In the genomic region with DNA sequence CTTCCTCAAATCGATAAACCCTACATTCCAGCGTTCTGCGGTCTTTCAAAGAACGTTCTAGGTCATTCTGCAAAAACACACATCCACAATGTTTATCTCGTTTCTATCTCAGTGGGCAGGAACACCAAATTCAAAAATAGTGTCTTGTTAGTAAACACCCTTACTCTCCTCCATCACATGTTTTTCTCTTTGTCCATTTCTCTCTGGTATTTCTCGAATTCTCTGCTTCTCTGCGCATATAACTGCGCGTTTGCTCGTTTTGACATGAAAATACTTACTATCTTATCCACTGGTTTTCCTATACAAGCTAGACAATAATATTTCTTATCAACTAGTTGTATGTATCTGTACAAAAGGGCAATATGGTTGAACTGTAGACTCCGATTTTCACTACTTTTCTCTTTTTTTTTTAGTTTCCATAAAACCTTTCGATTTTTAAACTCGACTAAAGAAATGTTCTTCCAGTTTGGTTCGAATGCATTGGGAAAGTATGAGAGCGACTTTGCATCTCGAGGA, we compare ENCODE assay signal across 2 worm cellular contexts.
A peak's percentile ranks its signal among the peaks of the same experiment; 100 is the strongest.
TF ChIP-seq lines count a peak whose summit lies in the region.

pyr-1 (plus strand) TSS at position 466 of the 516 bp plus-strand sequence.

TF ChIP-seq in whole organism, L1 larva, 84 proteins besides CTCF, POLR2A, EP300 and RAD21 (continued from another document):
- TF ChIP-seq efl-1 (optimal IDR thresholded peaks at IDR 0.05; lab: Kevin White, UChicago) (peak in 1 of 2 experiments; percentile 17), efl-1 (GFP tag; optimal IDR thresholded peaks at IDR 0.05 in 1 of 2; lab: Kevin White, UChicago) (peak in 1 of 2 experiments; percentile 92), nhr-28 (tag; optimal IDR thresholded peaks at IDR 0.05; lab: Kevin White, UChicago) (no peak)

TF ChIP-seq in whole organism, L4 larva, 104 proteins besides CTCF, POLR2A, EP300 and RAD21 (continued from another document):
- TF ChIP-seq mdl-1 (tag; optimal IDR thresholded peaks at IDR 0.05; lab: Kevin White, UChicago) (peak in 1 of 2 experiments; percentile 64), D1046.2 (GFP tag; IDR thresholded peaks at IDR 0.05; lab: Robert Waterston, UW) (no peak), hmg-1.1 (GFP tag; IDR thresholded peaks at IDR 0.05; lab: Robert Waterston, UW) (no peak), lim-7 (GFP tag; IDR thresholded peaks at IDR 0.05; lab: Robert Waterston, UW) (no peak)
